Fruit fly (Drosophila melanogaster) whole organism, embryonic: ENCODE measurements around the gene Arp8.
A peak's percentile ranks its signal among the peaks of the same experiment; 100 is the strongest.

Experiments used
- B-H1 ChIP-seq: fragments of 200-800 bp; sonication (Bioruptor generic); IDR thresholded peaks from 3 replicates; pipeline ENCODE4 v1.3.6; 2022; ENCODE audit warnings: missing biosample characterization, missing genetic modification characterization
- Bdp1 ChIP-seq: fragments of 200-800 bp; sonication (Bioruptor generic); optimal IDR thresholded peaks from 3 replicates; lab custom pipeline; 2016; ENCODE audit warnings: missing biosample characterization, missing genetic modification characterization
- CG10274 ChIP-seq: fragments of 200-800 bp; sonication (Bioruptor generic); optimal IDR thresholded peaks from 3 replicates; lab custom pipeline; 2017; ENCODE audit warnings: missing biosample characterization, mild to moderate bottlenecking, missing genetic modification characterization
- CG10959 ChIP-seq: fragments of 200-800 bp; sonication (Bioruptor generic); IDR thresholded peaks from 2 replicates; pipeline ENCODE4 v1.3.6; 2022; ENCODE audit warnings: missing biosample characterization, missing genetic modification characterization
- CG11723 ChIP-seq: fragments of 200-800 bp; sonication (Bioruptor generic); optimal IDR thresholded peaks from 2 replicates; lab custom pipeline; 2017; ENCODE audit warnings: missing biosample characterization, mild to moderate bottlenecking, missing genetic modification characterization
- CG15696 ChIP-seq: fragments of 200-800 bp; sonication (Bioruptor generic); optimal IDR thresholded peaks from 2 replicates; lab custom pipeline; 2019; ENCODE audit warnings: missing biosample characterization, mild to moderate bottlenecking, missing genetic modification characterization, moderate library complexity
- CG1647 ChIP-seq: fragments of 200-800 bp; sonication (Bioruptor generic); optimal IDR thresholded peaks from 3 replicates; lab custom pipeline; 2016; ENCODE audit warnings: missing biosample characterization, missing genetic modification characterization
- CG16815 ChIP-seq: fragments of 200-800 bp; sonication (Bioruptor generic); optimal IDR thresholded peaks from 3 replicates; lab custom pipeline; 2017; ENCODE audit warnings: missing biosample characterization, mild to moderate bottlenecking, missing genetic modification characterization
- CG17328 ChIP-seq: fragments of 200-800 bp; sonication (Bioruptor generic); IDR thresholded peaks from 2 replicates; pipeline ENCODE4 v1.3.6; 2022; ENCODE audit warnings: missing biosample characterization, missing genetic modification characterization
- CG17829 ChIP-seq: fragments of 200-800 bp; optimal IDR thresholded peaks from 2 replicates; lab custom pipeline; 2019; ENCODE audit warnings: missing biosample characterization, mild to moderate bottlenecking, missing genetic modification characterization, moderate library complexity
- CG18476 ChIP-seq: fragments of 200-800 bp; sonication (Bioruptor generic); optimal IDR thresholded peaks from 2 replicates; lab custom pipeline; 2016; ENCODE audit warnings: missing biosample characterization, mild to moderate bottlenecking, missing genetic modification characterization
- CG18764 ChIP-seq: fragments of 200-800 bp; sonication (Bioruptor generic); optimal IDR thresholded peaks from 3 replicates; lab custom pipeline; 2016; ENCODE audit warnings: missing biosample characterization, missing genetic modification characterization
- CG2889 ChIP-seq: fragments of 200-800 bp; sonication (Bioruptor generic); IDR thresholded peaks from 3 replicates; pipeline ENCODE4 v1.3.6; 2022; ENCODE audit warnings: missing biosample characterization, missing genetic modification characterization
- CG31365 ChIP-seq: fragments of 200-800 bp; sonication (Bioruptor generic); optimal IDR thresholded peaks from 2 replicates; lab custom pipeline; 2018; ENCODE audit warnings: missing biosample characterization, mild to moderate bottlenecking, missing genetic modification characterization
- CG32532 ChIP-seq: fragments of 200-800 bp; sonication (Bioruptor generic); IDR thresholded peaks from 2 replicates; pipeline ENCODE4 v1.3.6; 2022; ENCODE audit warnings: missing biosample characterization, missing genetic modification characterization
- CG5180 ChIP-seq: fragments of 200-800 bp; sonication (Bioruptor generic); optimal IDR thresholded peaks from 3 replicates; lab custom pipeline; 2017; ENCODE audit warnings: missing biosample characterization, missing genetic modification characterization, mild to moderate bottlenecking, moderate library complexity, missing genetic modification reagents
- CG6254 ChIP-seq: fragments of 200-800 bp; sonication (Bioruptor generic); optimal IDR thresholded peaks from 3 replicates; lab custom pipeline; 2017; ENCODE audit warnings: mild to moderate bottlenecking, missing biosample characterization, missing genetic modification reagents, missing genetic modification characterization
- CG6683 ChIP-seq: fragments of 200-800 bp; sonication (Bioruptor generic); optimal IDR thresholded peaks from 2 replicates; lab custom pipeline; 2017; ENCODE audit warnings: missing biosample characterization, mild to moderate bottlenecking, missing genetic modification characterization, missing genetic modification reagents
- CHES-1-like ChIP-seq: fragments of 200-800 bp; sonication (Bioruptor generic); optimal IDR thresholded peaks from 2 replicates; lab custom pipeline; 2016; ENCODE audit warnings: missing biosample characterization, missing genetic modification characterization
- Dad ChIP-seq: fragments of 200-800 bp; sonication (Bioruptor generic); optimal IDR thresholded peaks from 3 replicates; lab custom pipeline; 2016; ENCODE audit warnings: missing biosample characterization, missing genetic modification characterization
- Dbx ChIP-seq: fragments of 200-800 bp; sonication (Bioruptor generic); IDR thresholded peaks from 3 replicates; pipeline ENCODE4 v1.3.6; 2022; ENCODE audit warnings: missing biosample characterization, missing genetic modification characterization
- Dip3 ChIP-seq: fragments of 200-800 bp; sonication (Bioruptor generic); optimal IDR thresholded peaks from 3 replicates; lab custom pipeline; 2016; ENCODE audit warnings: missing biosample characterization, missing genetic modification characterization
- Dll ChIP-seq: fragments of 200-800 bp; sonication (Bioruptor generic); IDR thresholded peaks from 4 replicates; pipeline ENCODE4 v1.3.6; 2022; ENCODE audit warnings: missing biosample characterization, missing genetic modification characterization; ENCODE audit not compliant: partially characterized antibody
- Fer1 ChIP-seq: fragments of 200-800 bp; sonication (Bioruptor generic); optimal IDR thresholded peaks from 2 replicates; lab custom pipeline; 2017; ENCODE audit warnings: missing biosample characterization, mild to moderate bottlenecking, missing genetic modification characterization
- Gsc ChIP-seq: fragments of 200-800 bp; sonication (Bioruptor generic); IDR thresholded peaks from 2 replicates; pipeline ENCODE4 v1.3.6; 2022; ENCODE audit warnings: missing biosample characterization, missing genetic modification characterization
- HHEX ChIP-seq: fragments of 200-800 bp; sonication (Bioruptor generic); optimal IDR thresholded peaks from 3 replicates; lab custom pipeline; 2017; ENCODE audit warnings: missing biosample characterization, mild to moderate bottlenecking, missing genetic modification characterization, missing genetic modification reagents
- HLH4C ChIP-seq: fragments of 200-800 bp; sonication (Bioruptor generic); IDR thresholded peaks from 3 replicates; pipeline ENCODE4 v1.3.6; 2022; ENCODE audit warnings: missing biosample characterization, missing genetic modification characterization; ENCODE audit not compliant: partially characterized antibody
- Myb ChIP-seq: fragments of 200-800 bp; sonication (Bioruptor generic); optimal IDR thresholded peaks from 2 replicates; lab custom pipeline; 2016; ENCODE audit warnings: missing biosample characterization, missing genetic modification characterization
- Nf-YC ChIP-seq: fragments of 200-800 bp; optimal IDR thresholded peaks from 3 replicates; lab custom pipeline; 2019; ENCODE audit warnings: missing biosample characterization, mild to moderate bottlenecking, missing genetic modification characterization, moderate library complexity
- Sin3A ChIP-seq: fragments of >200 bp; optimal IDR thresholded peaks from 2 replicates; lab custom pipeline; 2018
- Sox100B ChIP-seq: fragments of 200-800 bp; sonication (Bioruptor generic); optimal IDR thresholded peaks from 3 replicates; lab custom pipeline; 2018; ENCODE audit warnings: missing biosample characterization, mild to moderate bottlenecking, missing genetic modification characterization
- ase ChIP-seq: fragments of 200-800 bp; sonication (Bioruptor generic); IDR thresholded peaks from 3 replicates; pipeline ENCODE4 v1.3.6; 2022; ENCODE audit warnings: missing biosample characterization, missing genetic modification characterization
- bcd ChIP-seq: fragments of 200-800 bp; sonication (Bioruptor generic); optimal IDR thresholded peaks from 2 replicates; lab custom pipeline; 2017; ENCODE audit warnings: missing biosample characterization, mild to moderate bottlenecking, missing genetic modification characterization
- br ChIP-seq: fragments of >200 bp; optimal IDR thresholded peaks from 2 replicates; lab custom pipeline; 2017
- chif ChIP-seq, 2 experiments: fragments of 200-800 bp; sonication (Bioruptor generic); optimal IDR thresholded peaks; 3 replicates each; lab custom pipeline; 2016; ENCODE audit warnings: missing biosample characterization in 2 of 2, missing genetic modification characterization in 2 of 2
- danr ChIP-seq: fragments of 200-800 bp; sonication (Bioruptor generic); IDR thresholded peaks from 2 replicates; pipeline ENCODE4 v1.3.6; 2022; ENCODE audit warnings: missing biosample characterization, missing genetic modification characterization
- ems ChIP-seq: fragments of 200-800 bp; sonication (Bioruptor generic); optimal IDR thresholded peaks from 3 replicates; lab custom pipeline; 2016; ENCODE audit warnings: missing biosample characterization, missing genetic modification characterization
- gem ChIP-seq: fragments of 200-800 bp; sonication (Bioruptor generic); optimal IDR thresholded peaks from 2 replicates; lab custom pipeline; 2019; ENCODE audit warnings: missing biosample characterization, mild to moderate bottlenecking, missing genetic modification characterization, moderate library complexity
- grau ChIP-seq: fragments of 200-800 bp; optimal IDR thresholded peaks from 3 replicates; lab custom pipeline; 2019; ENCODE audit warnings: missing biosample characterization, mild to moderate bottlenecking, missing genetic modification characterization, moderate library complexity
- insv ChIP-seq, 2 experiments: fragments of 200-800 bp; sonication (Bioruptor generic); optimal IDR thresholded peaks; 3 replicates each; lab custom pipeline; 2016 to 2018; ENCODE audit warnings: missing biosample characterization in 2 of 2, missing genetic modification characterization in 2 of 2
- luna ChIP-seq: fragments of 200-800 bp; sonication (Bioruptor generic); optimal IDR thresholded peaks from 2 replicates; lab custom pipeline; 2016; ENCODE audit warnings: missing biosample characterization, missing genetic modification characterization
- nmo ChIP-seq: fragments of 200-800 bp; sonication (Bioruptor generic); optimal IDR thresholded peaks from 2 replicates; lab custom pipeline; 2018; ENCODE audit warnings: missing biosample characterization, mild to moderate bottlenecking, missing genetic modification characterization, moderate library complexity
- onecut ChIP-seq: fragments of 200-800 bp; sonication (Bioruptor generic); IDR thresholded peaks from 2 replicates; pipeline ENCODE4 v1.3.6; 2022; ENCODE audit warnings: missing biosample characterization, missing genetic modification characterization
- p53 ChIP-seq: fragments of 200-800 bp; sonication (Bioruptor generic); optimal IDR thresholded peaks from 2 replicates; lab custom pipeline; 2016; ENCODE audit warnings: missing biosample characterization, missing genetic modification characterization
- psq ChIP-seq: fragments of 200-800 bp; sonication (Bioruptor generic); optimal IDR thresholded peaks from 2 replicates; lab custom pipeline; 2017; ENCODE audit warnings: missing biosample characterization, missing genetic modification characterization
- salm ChIP-seq: fragments of 200-800 bp; sonication (Bioruptor generic); optimal IDR thresholded peaks from 2 replicates; lab custom pipeline; 2018; ENCODE audit warnings: missing biosample characterization, mild to moderate bottlenecking, missing genetic modification characterization
- sd ChIP-seq: fragments of 200-800 bp; sonication (Bioruptor generic); optimal IDR thresholded peaks from 3 replicates; lab custom pipeline; 2018; ENCODE audit warnings: missing biosample characterization, mild to moderate bottlenecking, missing genetic modification characterization, moderate library complexity
- seq ChIP-seq: fragments of 200-800 bp; sonication (Bioruptor generic); IDR thresholded peaks from 2 replicates; pipeline ENCODE4 v1.3.6; 2022; ENCODE audit warnings: missing biosample characterization, missing genetic modification characterization
- slbo ChIP-seq: fragments of 200-800 bp; sonication (Bioruptor generic); IDR thresholded peaks from 2 replicates; pipeline ENCODE4 v1.3.6; 2022; ENCODE audit warnings: missing biosample characterization, missing genetic modification characterization
- tll ChIP-seq, 2 experiments: fragments of 200-800 bp in 1 of 2; fragments of >200 bp in 1 of 2; sonication (Bioruptor generic) in 1 of 2; optimal IDR thresholded peaks; 2 replicates each; lab custom pipeline; 2017 to 2019; ENCODE audit warnings: missing biosample characterization in 2 of 2, missing genetic modification characterization in 2 of 2, mild to moderate bottlenecking in 1 of 2, moderate library complexity in 1 of 2
- tup ChIP-seq: fragments of 200-800 bp; sonication (Bioruptor generic); optimal IDR thresholded peaks from 2 replicates; lab custom pipeline; 2016; ENCODE audit warnings: missing biosample characterization, mild to moderate bottlenecking, missing genetic modification characterization, moderate library complexity

Gene Arp8

dm6 chrX:17844623-17845022 lies 16.0 kb downstream of the Arp8 start, which contains the start of the genes CG8142 and Ucp4A (continued):
- no peak for TF ChIP-seq p53 (GFP tag; lab: Kevin White, UChicago)
- peak; percentile 94 for TF ChIP-seq CG17829 (tag; lab: Kevin White, UChicago)
- TF ChIP-seq insv (GFP tag; optimal IDR thresholded peaks at IDR 0.05; lab: Kevin White, UChicago), result peak in 1 of 2 experiments; percentile 56
- TF ChIP-seq Dip3 (GFP tag; lab: Kevin White, UChicago), result peak; percentile 62
- peak; percentile 61 for TF ChIP-seq salm (tag; lab: Kevin White, UChicago)
- TF ChIP-seq ase (GFP tag; lab: Robert Waterston, UW), result peak; percentile 93
- TF ChIP-seq CHES-1-like (GFP tag; lab: Kevin White, UChicago), result no peak
- TF ChIP-seq sd (tag; lab: Kevin White, UChicago), result peak; percentile 61
- TF ChIP-seq Sox100B (GFP tag; lab: Kevin White, UChicago), result peak; percentile 90
- TF ChIP-seq CG2889 (GFP tag; lab: Robert Waterston, UW), result peak; percentile 93
- TF ChIP-seq CG16815, result peak; percentile 88
- peak; percentile 65 for TF ChIP-seq CG1647
- peak; percentile 79 for TF ChIP-seq CG6254 (GFP tag; lab: Kevin White, UChicago)
- TF ChIP-seq Nf-YC, result peak; percentile 84
- TF ChIP-seq CG18476, result peak; percentile 82
- TF ChIP-seq bcd (GFP tag; lab: Kevin White, UChicago), result peak; percentile 93
- TF ChIP-seq luna (GFP tag; lab: Kevin White, UChicago), result no peak
- peak; percentile 96 for TF ChIP-seq gem (tag; lab: Kevin White, UChicago)
- peak; percentile 70 for TF ChIP-seq ems (GFP tag; lab: Kevin White, UChicago)
- no peak for TF ChIP-seq CG31365
- TF ChIP-seq chif (GFP tag; optimal IDR thresholded peaks at IDR 0.05; lab: Kevin White, UChicago), result peak in 1 of 2 experiments; percentile 69
- TF ChIP-seq CG32532 (GFP tag; lab: Robert Waterston, UW), result peak; percentile 95
- peak; percentile 96 for TF ChIP-seq CG17328
- TF ChIP-seq tll (GFP tag; optimal IDR thresholded peaks at IDR 0.05; lab: Kevin White, UChicago), result peak in 1 of 2 experiments; percentile 7
- peak; percentile 75 for TF ChIP-seq psq (GFP tag; lab: Kevin White, UChicago)
- TF ChIP-seq Dll (GFP tag; lab: Robert Waterston, UW), result 0 out of 4 replicates have a peak, but pooled peaks have one; percentile 40
- peak; percentile 93 for TF ChIP-seq nmo (GFP tag; lab: Kevin White, UChicago)
- TF ChIP-seq B-H1, result peak; percentile 94
- TF ChIP-seq CG11723 (GFP tag; lab: Kevin White, UChicago), result peak; percentile 66
- peak; percentile 93 for TF ChIP-seq seq (GFP tag; lab: Robert Waterston, UW)
- TF ChIP-seq Myb (GFP tag; lab: Kevin White, UChicago), result peak; percentile 23
- TF ChIP-seq HHEX (GFP tag; lab: Kevin White, UChicago), result peak; percentile 82
- TF ChIP-seq HLH4C, result no peak
- TF ChIP-seq Gsc (GFP tag; lab: Robert Waterston, UW), result peak; percentile 88
- peak; percentile 98 for TF ChIP-seq slbo (GFP tag; lab: Robert Waterston, UW)
- TF ChIP-seq CG10274 (GFP tag; lab: Kevin White, UChicago), result peak; percentile 60
- TF ChIP-seq onecut (GFP tag; lab: Robert Waterston, UW), result peak; percentile 82
- peak; percentile 75 for TF ChIP-seq tup (GFP tag; lab: Kevin White, UChicago)
- TF ChIP-seq Fer1, result peak; percentile 93
- peak; percentile 62 for TF ChIP-seq CG5180 (GFP tag; lab: Kevin White, UChicago)
- TF ChIP-seq CG18764, result peak; percentile 85
- TF ChIP-seq CG10959 (GFP tag; lab: Robert Waterston, UW), result peak; percentile 89
- no peak for TF ChIP-seq br (lab: Kevin White, UChicago)
- peak; percentile 39 for TF ChIP-seq Bdp1
- peak; percentile 94 for TF ChIP-seq CG15696 (tag; lab: Kevin White, UChicago)
- TF ChIP-seq grau, result peak; percentile 90
- TF ChIP-seq Dbx (GFP tag; lab: Robert Waterston, UW), result peak; percentile 92; the same call in 2 of the 3 replicates
- TF ChIP-seq Dad (GFP tag; lab: Kevin White, UChicago), result peak; percentile 24
- peak; percentile 91 for TF ChIP-seq danr
- TF ChIP-seq Sin3A, result peak; percentile 10
- peak; percentile 81 for TF ChIP-seq CG6683 (GFP tag; lab: Kevin White, UChicago)
